Worm (Caenorhabditis elegans) whole organism, L4/young adult: Measurements from ENCODE around the gene C27H5.12.

ENCODE experiments used
- dao-5 ChIP-seq: sonication (generic microtip); optimal IDR thresholded peaks from 2 replicates; lab custom pipeline; 2016; ENCODE audit warnings: missing genotype, missing genetic modification characterization, moderate library complexity, missing compliant biosample characterization
- him-1 ChIP-seq: sonication (generic microtip); optimal IDR thresholded peaks from 2 replicates; lab custom pipeline; 2016; ENCODE audit warnings: missing genotype, missing genetic modification reagents, missing genetic modification characterization, missing compliant biosample characterization

DNA sequence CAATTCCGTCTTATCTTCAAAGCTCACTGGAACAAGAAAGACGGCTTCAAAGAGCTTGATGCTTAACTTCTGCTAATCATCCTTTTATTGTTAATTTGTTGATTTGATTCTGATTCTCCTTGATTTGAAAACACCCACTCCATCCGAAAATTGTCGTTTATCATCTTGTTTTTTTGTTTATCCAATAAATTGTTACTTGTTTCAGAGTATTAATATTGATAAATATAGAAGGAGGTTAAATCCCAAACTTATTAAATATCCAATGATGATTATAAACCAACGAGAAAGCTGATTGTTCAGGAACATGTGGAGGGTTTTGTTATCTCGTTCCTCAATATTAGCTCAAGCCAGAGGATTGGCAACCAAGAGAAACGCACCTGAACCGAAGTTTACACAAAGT lies 48.6 kb downstream of the C27H5.12 start, which contains the start of gene F10E7.6:
- TF ChIP-seq him-1 (tag; lab: Kevin White, UChicago) = no peak
- TF ChIP-seq dao-5 (tag; lab: Kevin White, UChicago) = no peak
